Worm (Caenorhabditis elegans) whole organism, young adult: ENCODE data around the gene F11G11.15.

Experiments used
- B0019.2 ChIP-seq: fragments of 200-800 bp; sonication (Bioruptor generic); conservative IDR thresholded peaks from 2 replicates; pipeline ENCODE4 v1.3.6; 2022; ENCODE audit warnings: missing genetic modification reagents, missing genetic modification characterization, missing compliant biosample characterization
- F22D6.2 ChIP-seq: sonication (generic microtip); optimal IDR thresholded peaks from 2 replicates; lab custom pipeline; 2016; ENCODE audit warnings: mild to moderate bottlenecking, missing genetic modification characterization, missing compliant biosample characterization
- F33H1.4 ChIP-seq: fragments of 200-800 bp; sonication (Bioruptor generic); IDR thresholded peaks from 2 replicates; pipeline ENCODE4 v1.3.6; 2022; ENCODE audit warnings: missing genetic modification reagents, missing genetic modification characterization, missing compliant biosample characterization
- F37B4.10 ChIP-seq: fragments of 200-800 bp; sonication (Bioruptor generic); IDR thresholded peaks from 2 replicates; pipeline ENCODE4 v1.3.6; 2022; ENCODE audit warnings: missing genetic modification characterization, missing compliant biosample characterization
- F39B2.1 ChIP-seq: fragments of 200-800 bp; sonication (Bioruptor generic); IDR thresholded peaks from 2 replicates; pipeline ENCODE4 v1.3.6; 2022; ENCODE audit warnings: missing genetic modification reagents, missing genetic modification characterization, missing compliant biosample characterization
- F57A8.1 ChIP-seq: fragments of 200-800 bp; sonication (Bioruptor generic); optimal IDR thresholded peaks from 2 replicates; lab custom pipeline; 2018; ENCODE audit warnings: mild to moderate bottlenecking, missing genetic modification characterization, moderate library complexity, missing compliant biosample characterization
- K12H6.12 ChIP-seq: fragments of 200-800 bp; sonication (Bioruptor generic); optimal IDR thresholded peaks from 2 replicates; lab custom pipeline; 2018; ENCODE audit warnings: mild to moderate bottlenecking, missing genetic modification characterization, missing compliant biosample characterization
- Y67H2A.10 ChIP-seq: fragments of 200-800 bp; sonication (Bioruptor generic); conservative IDR thresholded peaks from 2 replicates; pipeline ENCODE4 v1.3.6; 2022; ENCODE audit warnings: missing genetic modification reagents, missing genetic modification characterization, missing compliant biosample characterization
- Y79H2A.3 ChIP-seq: fragments of 200-800 bp; sonication (Bioruptor generic); conservative IDR thresholded peaks from 2 replicates; pipeline ENCODE4 v1.3.6; 2022; ENCODE audit warnings: missing genetic modification reagents, missing genetic modification characterization, missing compliant biosample characterization
- ZK185.1 ChIP-seq: sonication (generic microtip); optimal IDR thresholded peaks from 2 replicates; lab custom pipeline; 2016; ENCODE audit warnings: mild to moderate bottlenecking, missing genetic modification characterization, missing compliant biosample characterization; ENCODE audit not compliant: poor library complexity, severe bottlenecking
- akir-1 ChIP-seq: fragments of 200-800 bp; sonication (Bioruptor generic); optimal IDR thresholded peaks from 2 replicates; lab custom pipeline; 2018; ENCODE audit warnings: mild to moderate bottlenecking, missing genetic modification characterization, moderate library complexity, missing compliant biosample characterization
- bed-1 ChIP-seq: fragments of 200-800 bp; sonication (Bioruptor generic); IDR thresholded peaks from 2 replicates; pipeline ENCODE4 v1.3.6; 2022; ENCODE audit warnings: missing genetic modification reagents, missing genetic modification characterization, missing compliant biosample characterization
- ceh-27 ChIP-seq: fragments of 200-800 bp; sonication (Bioruptor generic); optimal IDR thresholded peaks from 2 replicates; lab custom pipeline; 2018; ENCODE audit warnings: mild to moderate bottlenecking, missing genetic modification characterization, moderate library complexity, missing compliant biosample characterization
- die-1 ChIP-seq: sonication (generic microtip); optimal IDR thresholded peaks from 2 replicates; lab custom pipeline; 2016; ENCODE audit warnings: missing genotype, mild to moderate bottlenecking, missing genetic modification characterization, missing compliant biosample characterization
- dpff-1 ChIP-seq: sonication (generic microtip); optimal IDR thresholded peaks from 2 replicates; lab custom pipeline; 2017; ENCODE audit warnings: mild to moderate bottlenecking, missing genetic modification characterization, missing compliant biosample characterization
- efl-1 ChIP-seq: fragments of 150-350 bp; optimal IDR thresholded peaks from 2 replicates; lab custom pipeline; 2014; ENCODE audit warnings: missing biosample characterization, missing genetic modification reagents, missing genetic modification characterization
- egrh-3 ChIP-seq: fragments of 200-800 bp; sonication (Bioruptor generic); IDR thresholded peaks from 2 replicates; pipeline ENCODE4 v1.3.6; 2022; ENCODE audit warnings: missing genetic modification reagents, missing genetic modification characterization, missing compliant biosample characterization
- hmg-1.2 ChIP-seq: fragments of 200-800 bp; sonication (Bioruptor generic); IDR thresholded peaks from 2 replicates; pipeline ENCODE4 v1.3.6; 2022; ENCODE audit warnings: missing genetic modification reagents, missing genetic modification characterization, missing compliant biosample characterization
- hrde-1 ChIP-seq: sonication (generic microtip); optimal IDR thresholded peaks from 2 replicates; lab custom pipeline; 2016; ENCODE audit warnings: missing genetic modification characterization, mild to moderate bottlenecking, missing compliant biosample characterization, moderate library complexity, missing genotype, missing genetic modification reagents, borderline replicate concordance
- lag-1 ChIP-seq: fragments of 200-800 bp; sonication (Bioruptor generic); IDR thresholded peaks from 2 replicates; pipeline ENCODE4 v1.3.6; 2022; ENCODE audit warnings: missing genetic modification reagents, missing genetic modification characterization, missing compliant biosample characterization
- let-526 ChIP-seq: fragments of 200-800 bp; sonication (Bioruptor generic); IDR thresholded peaks from 2 replicates; pipeline ENCODE4 v1.3.6; 2022; ENCODE audit warnings: missing genetic modification reagents, missing genetic modification characterization, missing compliant biosample characterization
- lsl-1 ChIP-seq: fragments of 200-800 bp; sonication (Bioruptor generic); optimal IDR thresholded peaks from 2 replicates; lab custom pipeline; 2018; ENCODE audit warnings: mild to moderate bottlenecking, missing genetic modification characterization, moderate library complexity, missing compliant biosample characterization
- madf-3 ChIP-seq: fragments of 200-800 bp; sonication (Bioruptor generic); IDR thresholded peaks from 2 replicates; pipeline ENCODE4 v1.3.6; 2022; ENCODE audit warnings: missing genetic modification reagents, missing genetic modification characterization, missing compliant biosample characterization
- madf-6 ChIP-seq: fragments of 200-800 bp; sonication (Bioruptor generic); IDR thresholded peaks from 2 replicates; pipeline ENCODE4 v1.3.6; 2022; ENCODE audit warnings: missing genetic modification reagents, missing genetic modification characterization, missing compliant biosample characterization
- madf-8 ChIP-seq: fragments of 200-800 bp; sonication (Bioruptor generic); conservative IDR thresholded peaks from 2 replicates; pipeline ENCODE4 v1.3.6; 2022; ENCODE audit warnings: missing genetic modification reagents, missing genetic modification characterization, missing compliant biosample characterization
- mel-28 ChIP-seq: sonication (generic microtip); optimal IDR thresholded peaks from 2 replicates; lab custom pipeline; 2016; ENCODE audit warnings: borderline replicate concordance, mild to moderate bottlenecking, missing genetic modification characterization, missing compliant biosample characterization
- nfya-2 ChIP-seq: fragments of 200-800 bp; sonication (Bioruptor generic); IDR thresholded peaks from 2 replicates; pipeline ENCODE4 v1.3.6; 2022; ENCODE audit warnings: missing genetic modification reagents, missing genetic modification characterization, missing compliant biosample characterization
- nhr-27 ChIP-seq: fragments of 200-800 bp; sonication (Bioruptor generic); optimal IDR thresholded peaks from 2 replicates; lab custom pipeline; 2018; ENCODE audit warnings: mild to moderate bottlenecking, missing genetic modification characterization, moderate library complexity, missing compliant biosample characterization
- nhr-80 ChIP-seq: sonication (generic microtip); optimal IDR thresholded peaks from 2 replicates; lab custom pipeline; 2016; ENCODE audit warnings: missing genetic modification characterization, missing compliant biosample characterization
- pha-4 ChIP-seq: fragments of 150-350 bp; sonication (generic microtip); optimal IDR thresholded peaks from 2 replicates; lab custom pipeline; 2014; ENCODE audit warnings: missing biosample characterization, missing genetic modification reagents, missing genetic modification characterization
- sea-2 ChIP-seq: fragments of 200-800 bp; sonication (Bioruptor generic); IDR thresholded peaks from 2 replicates; pipeline ENCODE4 v1.3.6; 2022; ENCODE audit warnings: missing genetic modification characterization, missing compliant biosample characterization
- tlf-1 ChIP-seq: fragments of 200-800 bp; sonication (Bioruptor generic); optimal IDR thresholded peaks from 2 replicates; lab custom pipeline; 2018; ENCODE audit warnings: mild to moderate bottlenecking, missing genetic modification characterization, missing compliant biosample characterization
- unc-62 ChIP-seq: fragments of 150-350 bp; optimal IDR thresholded peaks from 2 replicates; lab custom pipeline; 2014; ENCODE audit warnings: missing biosample characterization, missing genetic modification reagents, missing genetic modification characterization
- ztf-26 ChIP-seq: sonication (generic microtip); optimal IDR thresholded peaks from 2 replicates; lab custom pipeline; 2017; ENCODE audit warnings: missing genetic modification characterization, missing compliant biosample characterization
- ztf-6 ChIP-seq: fragments of 200-800 bp; sonication (Bioruptor generic); IDR thresholded peaks from 2 replicates; pipeline ENCODE4 v1.3.6; 2022; ENCODE audit warnings: missing genetic modification reagents, missing genetic modification characterization, missing compliant biosample characterization

F11G11.15 gene

ce11 chrII:4904277-4904676, 29.6 kb downstream of the F11G11.15 start (continued):
- TF ChIP-seq ZK185.1 (tag; lab: Kevin White, UChicago), result peak; percentile 58
- TF ChIP-seq akir-1, result no peak
- peak; percentile 32; the same call in 1 of the 2 replicates for TF ChIP-seq let-526 (GFP tag; lab: Robert Waterston, UW)
- no peak for TF ChIP-seq F22D6.2 (tag; lab: Kevin White, UChicago)
- no peak for TF ChIP-seq sea-2
- no peak for TF ChIP-seq Y79H2A.3 (GFP tag; lab: Robert Waterston, UW)
- peak; percentile 32 for TF ChIP-seq ceh-27 (GFP tag; lab: Kevin White, UChicago)
- no peak for TF ChIP-seq nhr-27 (tag; lab: Kevin White, UChicago)
- TF ChIP-seq mel-28, result no peak
- no peak for TF ChIP-seq B0019.2 (GFP tag; lab: Robert Waterston, UW)
- 0 out of 2 replicates have a peak, but pooled peaks have one; percentile 49 for TF ChIP-seq Y67H2A.10
- TF ChIP-seq nfya-2 (GFP tag; lab: Robert Waterston, UW), result no peak
- peak; percentile 46 for TF ChIP-seq tlf-1 (GFP tag; lab: Kevin White, UChicago)
- no peak for TF ChIP-seq hrde-1 (tag; lab: Kevin White, UChicago)
- peak; percentile 82 for TF ChIP-seq madf-6 (GFP tag; lab: Robert Waterston, UW)
- TF ChIP-seq nhr-80 (tag; lab: Kevin White, UChicago), result peak; percentile 15
- TF ChIP-seq die-1 (tag; lab: Kevin White, UChicago), result no peak
- TF ChIP-seq F57A8.1 (GFP tag; lab: Kevin White, UChicago), result no peak
- TF ChIP-seq madf-8 (GFP tag; lab: Robert Waterston, UW), result peak; percentile 47; the same call in 1 of the 2 replicates
- TF ChIP-seq madf-3 (GFP tag; lab: Robert Waterston, UW), result peak; percentile 29; the same call in 1 of the 2 replicates

- peak; percentile 7 for TF ChIP-seq pha-4 (tag; lab: Kevin White, UChicago)
- TF ChIP-seq unc-62 (GFP tag; lab: Kevin White, UChicago), result peak; percentile 67
- TF ChIP-seq F39B2.1 (GFP tag; lab: Robert Waterston, UW), result no peak
- TF ChIP-seq K12H6.12 (tag; lab: Kevin White, UChicago), result no peak
- TF ChIP-seq bed-1, result no peak
These were observed 30.1 kb downstream of the F11G11.15 start, which contains the start of gene btbd-10 for ce11 chrII:4904778-4905177. Gene btbd-10 (plus strand): TSS chrII:4905008.

- TF ChIP-seq madf-6 (GFP tag; lab: Robert Waterston, UW) (peak; percentile 56), F33H1.4 (GFP tag; lab: Robert Waterston, UW) (peak; percentile 50; the same call in 1 of the 2 replicates), ztf-26 (tag; lab: Kevin White, UChicago) (no peak), ceh-27 (GFP tag; lab: Kevin White, UChicago) (no peak), lsl-1 (GFP tag; lab: Kevin White, UChicago) (peak; percentile 70)
These were observed 30.7 kb downstream of the F11G11.15 start for ce11 chrII:4905331-4905730.

- TF ChIP-seq dpff-1, result no peak
- no peak for TF ChIP-seq ztf-6
- no peak for TF ChIP-seq lag-1 (GFP tag; lab: Robert Waterston, UW)
- TF ChIP-seq hrde-1 (tag; lab: Kevin White, UChicago), result no peak
- TF ChIP-seq egrh-3 (GFP tag; lab: Robert Waterston, UW), result no peak
- TF ChIP-seq F37B4.10 (GFP tag; lab: Robert Waterston, UW), result no peak
- TF ChIP-seq hmg-1.2 (GFP tag; lab: Robert Waterston, UW), result no peak
- TF ChIP-seq efl-1, result no peak
These were observed 31.2 kb downstream of the F11G11.15 start for ce11 chrII:4905883-4906282.
